Fruit fly (Drosophila melanogaster) S2 (cell line): ENCODE results near the gene UGP.

Source experiments
- CG8478 ChIP-seq: fragments of >200 bp; optimal IDR thresholded peaks from 2 replicates; lab custom pipeline; 2018
- CTCF ChIP-seq, 2 experiments: fragments of >200 bp; optimal IDR thresholded peaks; 2 replicates each; lab custom pipeline; 2018

Gene UGP

DNA sequence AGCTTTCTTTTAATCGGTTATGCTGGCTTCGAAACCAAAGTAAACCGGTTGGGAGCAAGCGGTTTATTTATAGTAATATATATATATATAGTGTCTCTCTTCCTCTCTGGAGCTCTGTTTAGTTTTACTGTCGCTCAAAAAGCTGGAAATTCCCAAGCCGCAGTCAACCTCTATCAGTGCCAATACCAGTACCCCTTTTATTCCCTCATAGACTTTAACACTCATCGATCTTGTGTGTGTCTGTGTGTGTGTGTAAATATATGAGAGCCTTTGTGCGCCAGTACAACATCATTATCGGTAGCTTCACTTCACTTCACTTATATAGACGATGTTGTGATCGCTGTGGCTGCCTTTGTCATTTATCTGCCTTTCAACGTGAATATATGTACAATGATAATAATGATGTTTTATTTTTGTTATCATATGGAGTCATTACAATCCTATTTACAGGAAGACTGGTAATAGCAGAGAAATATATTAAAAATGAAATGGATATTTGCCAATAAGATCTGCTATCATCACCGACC lies 20.7 kb downstream of the UGP start:
- TF ChIP-seq CTCF (optimal IDR thresholded peaks at IDR 0.05; lab: Kevin White, UChicago) (no peak), CG8478 (no peak)

DNA sequence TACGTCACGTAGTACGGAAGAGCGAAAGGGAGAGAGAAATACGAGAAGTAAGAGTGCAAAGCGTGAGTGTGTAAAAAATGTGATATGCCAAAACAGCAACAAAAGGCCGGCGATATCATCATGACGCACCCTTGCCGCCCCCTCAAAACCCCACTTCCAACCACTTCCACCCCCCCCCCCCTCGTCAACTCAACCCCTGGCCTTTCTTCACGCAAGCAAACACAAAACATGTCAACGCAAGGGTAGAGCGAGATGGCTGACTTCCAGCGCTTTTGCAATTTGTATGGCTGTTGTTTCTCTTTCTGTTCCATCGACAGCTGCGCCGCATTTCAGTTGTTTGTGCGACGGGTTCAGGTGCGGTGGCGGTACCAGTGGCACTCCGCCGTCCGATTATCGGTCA lies 23.0 kb downstream of the UGP start:
- no peak for TF ChIP-seq CTCF (optimal IDR thresholded peaks at IDR 0.05; lab: Kevin White, UChicago)
- no peak for TF ChIP-seq CG8478

DNA sequence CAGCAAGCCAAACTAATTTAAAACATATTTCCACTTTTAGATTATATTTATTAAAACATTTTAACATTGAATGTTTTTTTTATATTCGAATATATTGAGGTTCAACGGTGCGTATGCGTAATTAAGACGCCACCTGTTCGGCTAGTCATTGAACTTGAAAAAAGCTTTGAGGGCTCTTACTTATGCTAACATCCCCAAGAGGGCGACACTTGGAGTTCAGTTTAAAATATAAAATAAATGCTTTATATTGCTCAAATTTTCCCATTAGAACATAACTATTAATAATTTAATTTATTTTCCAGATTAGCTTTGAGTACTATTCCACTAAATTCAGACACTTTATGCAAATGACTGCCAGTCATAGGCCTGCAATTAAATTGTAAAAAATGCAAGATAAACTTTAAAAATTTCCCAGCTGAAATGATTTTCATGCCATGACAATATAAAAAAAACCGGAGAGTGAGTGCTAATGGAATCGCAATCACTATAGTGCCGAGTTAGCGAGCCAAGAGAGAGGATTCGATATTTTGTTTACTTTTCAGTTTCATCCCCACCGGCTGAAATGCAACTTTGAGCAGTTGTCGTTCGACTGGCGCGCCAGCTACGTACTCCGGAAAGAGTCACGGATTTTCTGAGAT lies 24.9 kb downstream of the UGP start, which contains the start of gene PGRP-LA:
Gene PGRP-LA, plus strand, starts transcription at position 588 of the 638 bp plus-strand sequence.
- TF ChIP-seq CTCF (optimal IDR thresholded peaks at IDR 0.05; lab: Kevin White, UChicago) (peak in 1 of 2 experiments; percentile 14), CG8478 (no peak)

DNA sequence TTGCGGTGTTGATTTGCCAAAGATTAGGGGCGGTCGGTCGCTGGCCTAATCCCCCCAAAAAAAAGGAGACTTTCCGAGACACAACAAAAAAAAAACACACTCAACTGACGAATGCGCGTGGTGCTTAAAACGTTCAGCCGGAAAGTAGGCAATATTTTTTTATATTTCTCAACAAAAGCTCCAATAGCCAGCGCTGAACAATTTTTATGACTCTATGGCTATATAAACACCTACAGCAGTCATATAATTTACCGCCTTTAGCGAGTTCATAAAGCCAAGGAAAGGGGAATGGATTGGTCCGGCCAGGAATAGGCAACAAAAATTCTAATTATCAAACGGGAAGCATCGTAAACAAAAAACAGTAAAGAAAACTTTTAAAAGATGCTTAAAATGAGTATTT lies 54.3 kb downstream of the UGP start:
- TF ChIP-seq CTCF (optimal IDR thresholded peaks at IDR 0.05; lab: Kevin White, UChicago) (no peak), CG8478 (no peak)
